Fruit fly (Drosophila melanogaster): Measurements from ENCODE around the gene Atg14.

Gene Atg14

dm6 chr3R:29098022-29098421 is 18.2 kb upstream of the Atg14 start:
- TF ChIP-seq usp (GFP tag; optimal IDR thresholded peaks at IDR 0.05) (no peak), pan (optimal IDR thresholded peaks at IDR 0.05) (no peak), Dll (optimal IDR thresholded peaks at IDR 0.05) (no peak), psq (optimal IDR thresholded peaks at IDR 0.05) (no peak), EcR (GFP tag; optimal IDR thresholded peaks at IDR 0.05) (no peak), CG8478 (optimal IDR thresholded peaks at IDR 0.05) (no peak)

dm6 chr3R:29103227-29103626 is 13.0 kb upstream of the Atg14 start:
- no peak for TF ChIP-seq CG8478 (optimal IDR thresholded peaks at IDR 0.05)
- TF ChIP-seq usp (GFP tag; optimal IDR thresholded peaks at IDR 0.05), result no peak
- no peak for TF ChIP-seq EcR (GFP tag; optimal IDR thresholded peaks at IDR 0.05)
- TF ChIP-seq pan (optimal IDR thresholded peaks at IDR 0.05), result no peak
- TF ChIP-seq psq (optimal IDR thresholded peaks at IDR 0.05), result no peak
- TF ChIP-seq Dll (optimal IDR thresholded peaks at IDR 0.05), result no peak

- TF ChIP-seq pan (optimal IDR thresholded peaks at IDR 0.05), result no peak
- TF ChIP-seq Dll (optimal IDR thresholded peaks at IDR 0.05), result no peak
- TF ChIP-seq usp (GFP tag; optimal IDR thresholded peaks at IDR 0.05), result no peak
- no peak for TF ChIP-seq CG8478 (optimal IDR thresholded peaks at IDR 0.05)
- no peak for TF ChIP-seq EcR (GFP tag; optimal IDR thresholded peaks at IDR 0.05)
- TF ChIP-seq psq (optimal IDR thresholded peaks at IDR 0.05), result no peak
These were observed 4.4 kb upstream of the Atg14 start for dm6 chr3R:29111795-29112194.

dm6 chr3R:29112398-29113150 is 3.6 kb upstream of the Atg14 start, which contains the start of the genes alpha-Man-Ib and Pdhb:
alpha-Man-Ib (minus strand) TSS chr3R:29112822.
Pdhb (plus strand) TSS chr3R:29113071.
- no peak for TF ChIP-seq psq (optimal IDR thresholded peaks at IDR 0.05)
- no peak for TF ChIP-seq pan (optimal IDR thresholded peaks at IDR 0.05)
- no peak for TF ChIP-seq Dll (optimal IDR thresholded peaks at IDR 0.05)
- TF ChIP-seq CG8478 (optimal IDR thresholded peaks at IDR 0.05), result no peak
- no peak for TF ChIP-seq EcR (GFP tag; optimal IDR thresholded peaks at IDR 0.05)
- no peak for TF ChIP-seq usp (GFP tag; optimal IDR thresholded peaks at IDR 0.05)

dm6 chr3R:29113392-29113791 is 2.8 kb upstream of the Atg14 start:
- no peak for TF ChIP-seq psq (optimal IDR thresholded peaks at IDR 0.05)
- TF ChIP-seq usp (GFP tag; optimal IDR thresholded peaks at IDR 0.05), result no peak
- TF ChIP-seq pan (optimal IDR thresholded peaks at IDR 0.05), result no peak
- no peak for TF ChIP-seq CG8478 (optimal IDR thresholded peaks at IDR 0.05)
- TF ChIP-seq Dll (optimal IDR thresholded peaks at IDR 0.05), result no peak
- no peak for TF ChIP-seq EcR (GFP tag; optimal IDR thresholded peaks at IDR 0.05)

- TF ChIP-seq pan (optimal IDR thresholded peaks at IDR 0.05), result no peak
- TF ChIP-seq psq (optimal IDR thresholded peaks at IDR 0.05), result no peak
- TF ChIP-seq Dll (optimal IDR thresholded peaks at IDR 0.05), result no peak
- TF ChIP-seq usp (GFP tag; optimal IDR thresholded peaks at IDR 0.05), result no peak
- TF ChIP-seq CG8478 (optimal IDR thresholded peaks at IDR 0.05), result no peak
- TF ChIP-seq EcR (GFP tag; optimal IDR thresholded peaks at IDR 0.05), result no peak
These were observed 6.8 kb downstream of the Atg14 start, which contains the start of the genes yem and Ctl2 for dm6 chr3R:29122817-29123611. yem (minus strand) TSS chr3R:29122879. Ctl2 (plus strand) TSS chr3R:29123370.

- TF ChIP-seq CG8478 (optimal IDR thresholded peaks at IDR 0.05) (no peak), pan (optimal IDR thresholded peaks at IDR 0.05) (no peak), Dll (optimal IDR thresholded peaks at IDR 0.05) (no peak), usp (GFP tag; optimal IDR thresholded peaks at IDR 0.05) (no peak), psq (optimal IDR thresholded peaks at IDR 0.05) (no peak), EcR (GFP tag; optimal IDR thresholded peaks at IDR 0.05) (no peak)
These were observed 7.9 kb downstream of the Atg14 start for dm6 chr3R:29124128-29124527.

dm6 chr3R:29130902-29131621 is 14.9 kb downstream of the Atg14 start, which contains the start of the genes dgt6 and Vha100-1:
dgt6 (minus strand) TSS chr3R:29130972.
Vha100-1 (plus strand) TSS chr3R:29131193.
- TF ChIP-seq Dll (optimal IDR thresholded peaks at IDR 0.05) (no peak), CG8478 (optimal IDR thresholded peaks at IDR 0.05) (no peak), psq (optimal IDR thresholded peaks at IDR 0.05) (no peak), pan (optimal IDR thresholded peaks at IDR 0.05) (no peak), EcR (GFP tag; optimal IDR thresholded peaks at IDR 0.05) (no peak), usp (GFP tag; optimal IDR thresholded peaks at IDR 0.05) (no peak)

dm6 chr3R:29138407-29138806 is 22.2 kb downstream of the Atg14 start, which contains the start of the genes Alg13 and superdeath:
Alg13 (minus strand) TSS chr3R:29138573.
superdeath (plus strand) TSS chr3R:29138662.
- TF ChIP-seq Dll (optimal IDR thresholded peaks at IDR 0.05) (no peak), psq (optimal IDR thresholded peaks at IDR 0.05) (no peak), usp (GFP tag; optimal IDR thresholded peaks at IDR 0.05) (no peak), CG8478 (optimal IDR thresholded peaks at IDR 0.05) (no peak), pan (optimal IDR thresholded peaks at IDR 0.05) (no peak), EcR (GFP tag; optimal IDR thresholded peaks at IDR 0.05) (no peak)

dm6 chr3R:29138961-29139527 is 22.9 kb downstream of the Atg14 start:
- no peak for TF ChIP-seq psq (optimal IDR thresholded peaks at IDR 0.05)
- TF ChIP-seq pan (optimal IDR thresholded peaks at IDR 0.05), result no peak
- TF ChIP-seq Dll (optimal IDR thresholded peaks at IDR 0.05), result no peak
- no peak for TF ChIP-seq EcR (GFP tag; optimal IDR thresholded peaks at IDR 0.05)
- TF ChIP-seq CG8478 (optimal IDR thresholded peaks at IDR 0.05), result no peak
- TF ChIP-seq usp (GFP tag; optimal IDR thresholded peaks at IDR 0.05), result no peak

Data from whole organism.